ENCODE assay signal across 1 fruit fly cellular context in the genomic region with DNA sequence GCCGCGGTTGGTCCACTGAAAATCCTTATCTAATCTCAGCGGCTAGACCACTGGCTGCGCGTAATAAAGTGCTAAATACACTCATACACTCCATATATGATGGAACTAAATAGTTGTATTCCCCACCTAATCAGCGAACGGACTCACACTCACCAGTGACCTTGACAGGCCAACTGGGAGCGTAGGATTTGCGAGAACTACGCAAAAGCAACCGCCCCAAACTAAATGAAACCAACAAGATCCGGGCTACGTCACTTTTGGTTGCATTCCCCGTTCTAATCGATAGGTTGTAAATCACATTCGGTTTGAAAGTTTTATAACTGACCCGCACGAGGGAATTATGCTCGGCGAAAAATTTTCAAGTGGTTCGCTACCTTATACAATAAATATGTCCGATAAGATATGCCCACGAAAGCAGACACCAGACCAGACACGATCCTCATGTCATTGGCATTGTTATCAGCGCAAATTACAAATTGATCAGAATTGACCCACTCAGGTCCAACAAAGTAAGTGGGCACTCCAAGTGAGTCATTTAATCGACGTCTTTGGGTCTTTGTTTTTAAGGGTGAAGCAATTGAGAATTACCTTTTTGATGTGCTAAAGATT.
A peak's percentile ranks its signal among the peaks of the same experiment; 100 is the strongest.
TF ChIP-seq lines count a peak whose summit lies in the region.

No protein-coding gene starts in this region.

TF ChIP-seq in whole organism, embryonic, 481 proteins besides CTCF, POLR2A, EP300 and RAD21 (continued from another document):
- no peak for TF ChIP-seq CG8765 (GFP tag; IDR thresholded peaks at IDR 0.05; lab: Robert Waterston, UW)
- no peak for TF ChIP-seq CG8089 (GFP tag; optimal IDR thresholded peaks at IDR 0.05; lab: Kevin White, UChicago)
- no peak for TF ChIP-seq dmrt99B (tag; optimal IDR thresholded peaks at IDR 0.05; lab: Kevin White, UChicago)
- TF ChIP-seq unc-4 (GFP tag; IDR thresholded peaks at IDR 0.05; lab: Robert Waterston, UW; ENCODE audit: partially characterized antibody), result no peak
- TF ChIP-seq CG32767 (GFP tag; IDR thresholded peaks at IDR 0.05; lab: Robert Waterston, UW), result no peak
- no peak for TF ChIP-seq sens-2 (GFP tag; IDR thresholded peaks at IDR 0.05; lab: Robert Waterston, UW)
- no peak for TF ChIP-seq fd64A (GFP tag; optimal IDR thresholded peaks at IDR 0.05; lab: Kevin White, UChicago)
- TF ChIP-seq bowl (GFP tag; IDR thresholded peaks at IDR 0.05; lab: Robert Waterston, UW), result no peak
- no peak for TF ChIP-seq Jarid2 (GFP tag; optimal IDR thresholded peaks at IDR 0.05; lab: Kevin White, UChicago)
- TF ChIP-seq grn (GFP tag; optimal IDR thresholded peaks at IDR 0.05; lab: Kevin White, UChicago), result peak; percentile 87
- TF ChIP-seq CG12942 (GFP tag; optimal IDR thresholded peaks at IDR 0.05; lab: Kevin White, UChicago), result no peak
- TF ChIP-seq Mes4 (GFP tag; optimal IDR thresholded peaks at IDR 0.05; lab: Kevin White, UChicago), result no peak
- peak in 1 of 2 experiments; percentile 59 for TF ChIP-seq Hr78 (GFP tag; optimal IDR thresholded peaks at IDR 0.05; lab: Kevin White, UChicago)
- no peak for TF ChIP-seq NC2β (GFP tag; optimal IDR thresholded peaks at IDR 0.05; lab: Kevin White, UChicago)
- TF ChIP-seq z (GFP tag; IDR thresholded peaks at IDR 0.05; lab: Robert Waterston, UW), result no peak
- no peak for TF ChIP-seq lola (GFP tag; optimal IDR thresholded peaks at IDR 0.05; lab: Kevin White, UChicago)
- TF ChIP-seq Nf-YC (tag; optimal IDR thresholded peaks at IDR 0.05; lab: Kevin White, UChicago), result no peak
- TF ChIP-seq CG30431 (GFP tag; optimal IDR thresholded peaks at IDR 0.05; lab: Kevin White, UChicago), result no peak
- no peak for TF ChIP-seq so (GFP tag; IDR thresholded peaks at IDR 0.05; lab: Robert Waterston, UW)
- TF ChIP-seq CG1647 (GFP tag; optimal IDR thresholded peaks at IDR 0.05; lab: Kevin White, UChicago), result no peak
- no peak for TF ChIP-seq CG17359 (tag; optimal IDR thresholded peaks at IDR 0.05; lab: Kevin White, UChicago)
- TF ChIP-seq CG10274 (GFP tag; optimal IDR thresholded peaks at IDR 0.05; lab: Kevin White, UChicago), result no peak
- no peak for TF ChIP-seq caup (GFP tag; optimal IDR thresholded peaks at IDR 0.05; lab: Kevin White, UChicago; ENCODE audit: severe bottlenecking)
- no peak for TF ChIP-seq Atf6 (GFP tag; IDR thresholded peaks at IDR 0.05; lab: Robert Waterston, UW)
- TF ChIP-seq CG13894 (tag; optimal IDR thresholded peaks at IDR 0.05; lab: Kevin White, UChicago), result no peak
- no peak for TF ChIP-seq ATbp (GFP tag; optimal IDR thresholded peaks at IDR 0.05; lab: Kevin White, UChicago)
- no peak for TF ChIP-seq CG33213 (GFP tag; optimal IDR thresholded peaks at IDR 0.05; lab: Kevin White, UChicago)
- TF ChIP-seq Dip2 (GFP tag; IDR thresholded peaks at IDR 0.05; lab: Robert Waterston, UW), result no peak
- TF ChIP-seq row (GFP tag; IDR thresholded peaks at IDR 0.05; lab: Robert Waterston, UW), result no peak
- no peak for TF ChIP-seq prd (optimal IDR thresholded peaks at IDR 0.05; lab: Kevin White, UChicago)
- no peak for TF ChIP-seq prd (GFP tag; IDR thresholded peaks at IDR 0.05; lab: Robert Waterston, UW)
- TF ChIP-seq CG33557 (GFP tag; optimal IDR thresholded peaks at IDR 0.05; lab: Kevin White, UChicago), result no peak
- no peak for TF ChIP-seq chm (GFP tag; IDR thresholded peaks at IDR 0.05; lab: Robert Waterston, UW)
- TF ChIP-seq CG8388 (GFP tag; optimal IDR thresholded peaks at IDR 0.05; lab: Kevin White, UChicago), result no peak
- TF ChIP-seq gem (tag; optimal IDR thresholded peaks at IDR 0.05; lab: Kevin White, UChicago), result peak; percentile 41
- no peak for TF ChIP-seq croc (GFP tag; conservative IDR thresholded peaks at IDR 0.05; lab: Robert Waterston, UW)
- TF ChIP-seq Pdp1 (GFP tag; optimal IDR thresholded peaks at IDR 0.05; lab: Kevin White, UChicago), result peak in 1 of 2 experiments; percentile 84
- TF ChIP-seq gce (GFP tag; IDR thresholded peaks at IDR 0.05; lab: Robert Waterston, UW), result no peak
- TF ChIP-seq repo (GFP tag; optimal IDR thresholded peaks at IDR 0.05; lab: Kevin White, UChicago), result no peak
- TF ChIP-seq CG3163 (GFP tag; optimal IDR thresholded peaks at IDR 0.05; lab: Kevin White, UChicago), result no peak
- TF ChIP-seq salm (tag; optimal IDR thresholded peaks at IDR 0.05; lab: Kevin White, UChicago), result peak; percentile 11
- peak; percentile 25 for TF ChIP-seq Ets65A (GFP tag; lab: Kevin White, UChicago)
- TF ChIP-seq kah (GFP tag; optimal IDR thresholded peaks at IDR 0.05; lab: Kevin White, UChicago), result no peak
- TF ChIP-seq CG4424 (GFP tag; optimal IDR thresholded peaks at IDR 0.05; lab: Kevin White, UChicago), result no peak
